Fruit fly (Drosophila melanogaster) whole organism, adult: ENCODE measurements around the gene CG3662.

ENCODE experiments used
- CG1620 ChIP-seq: fragments of 200-800 bp; sonication (Bioruptor generic); optimal IDR thresholded peaks from 2 replicates; lab custom pipeline; 2016; ENCODE audit warnings: missing biosample characterization, missing genetic modification characterization
- CG5204 ChIP-seq: fragments of 200-800 bp; sonication (Bioruptor generic); optimal IDR thresholded peaks from 2 replicates; lab custom pipeline; 2016; ENCODE audit warnings: missing biosample characterization, missing genetic modification characterization
- CG7045 ChIP-seq: fragments of 200-800 bp; sonication (Bioruptor generic); optimal IDR thresholded peaks from 2 replicates; lab custom pipeline; 2017; ENCODE audit warnings: missing biosample characterization, mild to moderate bottlenecking, missing genetic modification characterization
- bab1 ChIP-seq: fragments of 200-800 bp; sonication (Bioruptor generic); optimal IDR thresholded peaks from 3 replicates; lab custom pipeline; 2019; ENCODE audit warnings: missing biosample characterization, mild to moderate bottlenecking, missing genetic modification characterization, moderate library complexity
- cnc ChIP-seq, 2 experiments: fragments of >200 bp; optimal IDR thresholded peaks; 2 replicates each; lab custom pipeline; 2017
- kay ChIP-seq: fragments of 200-800 bp; sonication (Bioruptor generic); peaks from one replicate; lab custom pipeline; 2016; ENCODE audit warnings: missing biosample characterization, missing genetic modification characterization, borderline replicate concordance
- ovo ChIP-seq: fragments of 200-800 bp; sonication (Bioruptor generic); optimal IDR thresholded peaks from 2 replicates; lab custom pipeline; 2016; ENCODE audit warnings: missing biosample characterization, missing genetic modification characterization
- pad ChIP-seq: fragments of 200-800 bp; sonication (Bioruptor generic); optimal IDR thresholded peaks from 3 replicates; lab custom pipeline; 2017; ENCODE audit warnings: missing biosample characterization, missing genetic modification characterization, mild to moderate bottlenecking, moderate library complexity, missing genetic modification reagents

DNA sequence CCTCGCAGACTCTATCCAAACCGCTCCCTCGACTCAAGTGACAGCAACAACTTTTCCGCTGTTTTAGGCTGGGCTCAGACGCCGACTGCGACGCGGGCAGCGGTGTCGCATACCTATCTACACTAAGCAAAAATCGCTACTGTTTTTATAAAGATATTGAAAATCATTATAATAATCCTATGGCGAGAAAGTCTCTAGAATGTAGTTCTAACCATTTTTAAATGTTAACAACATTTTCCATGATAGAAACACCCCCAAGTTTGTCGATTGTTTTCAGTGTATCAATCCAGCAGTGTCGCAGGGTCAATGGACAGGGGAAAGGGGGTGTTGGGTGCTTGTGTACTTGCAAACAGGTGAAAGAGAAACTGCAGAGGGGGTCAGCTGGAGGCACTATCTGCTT is 44.8 kb downstream of the CG3662 start:
- TF ChIP-seq kay (GFP tag; lab: Kevin White, UChicago) (no peak), cnc (optimal IDR thresholded peaks at IDR 0.05; lab: Kevin White, UChicago) (no peak), CG5204 (peak; percentile 95), pad (GFP tag; lab: Kevin White, UChicago) (peak; percentile 87), CG1620 (GFP tag; lab: Kevin White, UChicago) (peak; percentile 97), CG7045 (GFP tag; lab: Kevin White, UChicago) (peak; percentile 96), ovo (GFP tag; lab: Kevin White, UChicago) (peak; percentile 93), bab1 (GFP tag; lab: Kevin White, UChicago) (peak; percentile 98)
